Worm (Caenorhabditis elegans) whole organism, young adult: ENCODE results near the gene C17H12.3.

ENCODE experiments used
- B0035.1 ChIP-seq: sonication (generic microtip); optimal IDR thresholded peaks from 2 replicates; lab custom pipeline; 2016; ENCODE audit warnings: missing genetic modification characterization, mild to moderate bottlenecking, missing compliant biosample characterization, missing genotype, missing genetic modification reagents
- B0261.1 ChIP-seq: sonication (generic microtip); optimal IDR thresholded peaks from 2 replicates; lab custom pipeline; 2016; ENCODE audit warnings: mild to moderate bottlenecking, missing genetic modification characterization, moderate library complexity, missing compliant biosample characterization
- C17E4.6 ChIP-seq: fragments of 200-800 bp; sonication (Bioruptor generic); IDR thresholded peaks from 2 replicates; pipeline ENCODE4 v1.3.6; 2022; ENCODE audit warnings: missing genetic modification reagents, missing genetic modification characterization, missing compliant biosample characterization
- D2030.7 ChIP-seq: fragments of 200-800 bp; sonication (Bioruptor generic); IDR thresholded peaks from 2 replicates; pipeline ENCODE4 v1.3.6; 2022; ENCODE audit warnings: missing genetic modification reagents, missing genetic modification characterization, missing compliant biosample characterization
- F10E7.11 ChIP-seq: sonication (generic microtip); optimal IDR thresholded peaks from 2 replicates; lab custom pipeline; 2017; ENCODE audit warnings: mild to moderate bottlenecking, missing genetic modification characterization, moderate library complexity, missing compliant biosample characterization
- F23B12.7 ChIP-seq: sonication (generic microtip); optimal IDR thresholded peaks from 2 replicates; lab custom pipeline; 2017; ENCODE audit warnings: missing genetic modification characterization, mild to moderate bottlenecking, missing compliant biosample characterization, antibody characterized with exemption, moderate library complexity; ENCODE audit not compliant: insufficient read depth
- F33H1.4 ChIP-seq: fragments of 200-800 bp; sonication (Bioruptor generic); IDR thresholded peaks from 2 replicates; pipeline ENCODE4 v1.3.6; 2022; ENCODE audit warnings: missing genetic modification reagents, missing genetic modification characterization, missing compliant biosample characterization
- F39B2.1 ChIP-seq: fragments of 200-800 bp; sonication (Bioruptor generic); IDR thresholded peaks from 2 replicates; pipeline ENCODE4 v1.3.6; 2022; ENCODE audit warnings: missing genetic modification reagents, missing genetic modification characterization, missing compliant biosample characterization
- F57A8.1 ChIP-seq: fragments of 200-800 bp; sonication (Bioruptor generic); optimal IDR thresholded peaks from 2 replicates; lab custom pipeline; 2018; ENCODE audit warnings: mild to moderate bottlenecking, missing genetic modification characterization, moderate library complexity, missing compliant biosample characterization
- K12H6.12 ChIP-seq: fragments of 200-800 bp; sonication (Bioruptor generic); optimal IDR thresholded peaks from 2 replicates; lab custom pipeline; 2018; ENCODE audit warnings: mild to moderate bottlenecking, missing genetic modification characterization, missing compliant biosample characterization
- Y53G8AR.9 ChIP-seq: fragments of 200-800 bp; sonication (Bioruptor generic); conservative IDR thresholded peaks from 2 replicates; pipeline ENCODE4 v1.3.6; 2022; ENCODE audit warnings: missing genetic modification reagents, missing genetic modification characterization, missing compliant biosample characterization
- Y56A3A.18 ChIP-seq: fragments of 200-800 bp; sonication (Bioruptor generic); IDR thresholded peaks from 2 replicates; pipeline ENCODE4 v1.3.6; 2022; ENCODE audit warnings: missing genetic modification reagents, missing genetic modification characterization, missing compliant biosample characterization
- Y79H2A.3 ChIP-seq: fragments of 200-800 bp; sonication (Bioruptor generic); conservative IDR thresholded peaks from 2 replicates; pipeline ENCODE4 v1.3.6; 2022; ENCODE audit warnings: missing genetic modification reagents, missing genetic modification characterization, missing compliant biosample characterization
- aptf-3 ChIP-seq: fragments of 200-800 bp; sonication (Bioruptor generic); IDR thresholded peaks from 2 replicates; pipeline ENCODE4 v1.3.6; 2022; ENCODE audit warnings: missing genetic modification characterization, missing compliant biosample characterization
- athp-1 ChIP-seq: sonication (generic microtip); optimal IDR thresholded peaks from 2 replicates; lab custom pipeline; 2017; ENCODE audit warnings: mild to moderate bottlenecking, missing genetic modification characterization, missing compliant biosample characterization
- attf-6 ChIP-seq: fragments of 200-800 bp; sonication (Bioruptor generic); IDR thresholded peaks from 2 replicates; pipeline ENCODE4 v1.3.6; 2022; ENCODE audit warnings: missing genetic modification reagents, missing genetic modification characterization, missing compliant biosample characterization
- bed-1 ChIP-seq: fragments of 200-800 bp; sonication (Bioruptor generic); IDR thresholded peaks from 2 replicates; pipeline ENCODE4 v1.3.6; 2022; ENCODE audit warnings: missing genetic modification reagents, missing genetic modification characterization, missing compliant biosample characterization
- ceh-79 ChIP-seq: sonication (generic microtip); optimal IDR thresholded peaks from 2 replicates; lab custom pipeline; 2017; ENCODE audit warnings: mild to moderate bottlenecking, missing genetic modification characterization, missing compliant biosample characterization
- die-1 ChIP-seq: sonication (generic microtip); optimal IDR thresholded peaks from 2 replicates; lab custom pipeline; 2016; ENCODE audit warnings: missing genotype, mild to moderate bottlenecking, missing genetic modification characterization, missing compliant biosample characterization
- dox-1 ChIP-seq: fragments of 200-800 bp; sonication (Bioruptor generic); IDR thresholded peaks from 2 replicates; pipeline ENCODE4 v1.3.6; 2022; ENCODE audit warnings: missing genetic modification reagents, missing genetic modification characterization, missing compliant biosample characterization
- dpff-1 ChIP-seq: sonication (generic microtip); optimal IDR thresholded peaks from 2 replicates; lab custom pipeline; 2017; ENCODE audit warnings: mild to moderate bottlenecking, missing genetic modification characterization, missing compliant biosample characterization
- dpl-1 ChIP-seq: fragments of 150-350 bp; optimal IDR thresholded peaks from 2 replicates; lab custom pipeline; 2014; ENCODE audit warnings: missing biosample characterization, missing genetic modification reagents, missing genetic modification characterization
- egl-18 ChIP-seq: fragments of 200-800 bp; sonication (Bioruptor generic); IDR thresholded peaks from 2 replicates; pipeline ENCODE4 v1.3.6; 2022; ENCODE audit warnings: missing genetic modification reagents, missing genetic modification characterization, missing compliant biosample characterization
- ekl-4 ChIP-seq: fragments of 200-800 bp; sonication (Bioruptor generic); IDR thresholded peaks from 2 replicates; pipeline ENCODE4 v1.3.6; 2022; ENCODE audit warnings: missing genetic modification reagents, missing genetic modification characterization, missing compliant biosample characterization
- ets-4 ChIP-seq: fragments of 200-800 bp; sonication (Bioruptor generic); optimal IDR thresholded peaks from 2 replicates; lab custom pipeline; 2018; ENCODE audit warnings: mild to moderate bottlenecking, missing genetic modification characterization, missing compliant biosample characterization
- gei-17 ChIP-seq: fragments of 200-800 bp; sonication (Bioruptor generic); optimal IDR thresholded peaks from 2 replicates; lab custom pipeline; 2018; ENCODE audit warnings: mild to moderate bottlenecking, missing genetic modification characterization, missing compliant biosample characterization
- hlh-12 ChIP-seq: sonication (generic microtip); optimal IDR thresholded peaks from 2 replicates; lab custom pipeline; 2016; ENCODE audit warnings: missing genetic modification characterization, missing compliant biosample characterization
- hmg-1.2 ChIP-seq: fragments of 200-800 bp; sonication (Bioruptor generic); IDR thresholded peaks from 2 replicates; pipeline ENCODE4 v1.3.6; 2022; ENCODE audit warnings: missing genetic modification reagents, missing genetic modification characterization, missing compliant biosample characterization
- hrde-1 ChIP-seq: sonication (generic microtip); optimal IDR thresholded peaks from 2 replicates; lab custom pipeline; 2016; ENCODE audit warnings: missing genetic modification characterization, mild to moderate bottlenecking, missing compliant biosample characterization, moderate library complexity, missing genotype, missing genetic modification reagents, borderline replicate concordance
- let-526 ChIP-seq: fragments of 200-800 bp; sonication (Bioruptor generic); IDR thresholded peaks from 2 replicates; pipeline ENCODE4 v1.3.6; 2022; ENCODE audit warnings: missing genetic modification reagents, missing genetic modification characterization, missing compliant biosample characterization
- lin-40 ChIP-seq: sonication (generic microtip); optimal IDR thresholded peaks from 2 replicates; lab custom pipeline; 2016; ENCODE audit warnings: missing genetic modification characterization, mild to moderate bottlenecking, missing compliant biosample characterization, missing genotype, missing genetic modification reagents
- lir-1 ChIP-seq: fragments of 200-800 bp; sonication (Bioruptor generic); conservative IDR thresholded peaks from 2 replicates; pipeline ENCODE4 v1.3.6; 2022; ENCODE audit warnings: missing genetic modification reagents, missing genetic modification characterization, missing compliant biosample characterization
- lsy-27 ChIP-seq: sonication (generic microtip); optimal IDR thresholded peaks from 2 replicates; lab custom pipeline; 2017; ENCODE audit warnings: missing genetic modification characterization, mild to moderate bottlenecking, missing compliant biosample characterization, antibody characterized with exemption, missing genotype, borderline replicate concordance; ENCODE audit not compliant: insufficient read depth
- madf-8 ChIP-seq: fragments of 200-800 bp; sonication (Bioruptor generic); conservative IDR thresholded peaks from 2 replicates; pipeline ENCODE4 v1.3.6; 2022; ENCODE audit warnings: missing genetic modification reagents, missing genetic modification characterization, missing compliant biosample characterization
- mcd-1 ChIP-seq: fragments of 200-800 bp; sonication (Bioruptor generic); IDR thresholded peaks from 2 replicates; pipeline ENCODE4 v1.3.6; 2022; ENCODE audit warnings: missing genetic modification reagents, missing genetic modification characterization, missing compliant biosample characterization
- nfya-1 ChIP-seq: sonication (generic microtip); optimal IDR thresholded peaks from 2 replicates; lab custom pipeline; 2017; ENCODE audit warnings: antibody characterized with exemption, missing compliant biosample characterization, missing genetic modification characterization, borderline replicate concordance; ENCODE audit not compliant: insufficient read depth
- nfyb-1 ChIP-seq: fragments of 200-800 bp; sonication (Bioruptor generic); IDR thresholded peaks from 2 replicates; pipeline ENCODE4 v1.3.6; 2022; ENCODE audit warnings: missing genetic modification reagents, missing genetic modification characterization, missing compliant biosample characterization
- nhr-120 ChIP-seq: fragments of 200-800 bp; sonication (Bioruptor generic); IDR thresholded peaks from 2 replicates; pipeline ENCODE4 v1.3.6; 2022; ENCODE audit warnings: missing genetic modification characterization, missing compliant biosample characterization
- rcor-1 ChIP-seq: fragments of 200-800 bp; sonication (Bioruptor generic); IDR thresholded peaks from 2 replicates; pipeline ENCODE4 v1.3.6; 2022; ENCODE audit warnings: missing genetic modification reagents, missing genetic modification characterization, missing compliant biosample characterization
- rec-8 ChIP-seq, 2 experiments: sonication (generic microtip); optimal IDR thresholded peaks; 2 replicates each; lab custom pipeline; 2016; ENCODE audit warnings: mild to moderate bottlenecking in 2 of 2, missing genetic modification characterization in 2 of 2, missing genetic modification reagents in 2 of 2, missing genotype in 2 of 2, missing biosample characterization in 1 of 2, missing compliant biosample characterization in 1 of 2, moderate library complexity in 1 of 2
- sdz-38 ChIP-seq: sonication (generic microtip); optimal IDR thresholded peaks from 2 replicates; lab custom pipeline; 2016; ENCODE audit warnings: missing genotype, missing genetic modification characterization, missing compliant biosample characterization
- sptf-2 ChIP-seq: fragments of 200-800 bp; sonication (Bioruptor generic); optimal IDR thresholded peaks from 2 replicates; lab custom pipeline; 2018; ENCODE audit warnings: mild to moderate bottlenecking, missing genetic modification characterization, missing compliant biosample characterization
- tbx-9 ChIP-seq: sonication (generic microtip); optimal IDR thresholded peaks from 2 replicates; lab custom pipeline; 2016; ENCODE audit warnings: borderline replicate concordance, missing genetic modification characterization, inconsistent platforms, missing compliant biosample characterization
- tlf-1 ChIP-seq: fragments of 200-800 bp; sonication (Bioruptor generic); optimal IDR thresholded peaks from 2 replicates; lab custom pipeline; 2018; ENCODE audit warnings: mild to moderate bottlenecking, missing genetic modification characterization, missing compliant biosample characterization
- zim-3 ChIP-seq: sonication (generic microtip); optimal IDR thresholded peaks from 2 replicates; lab custom pipeline; 2017; ENCODE audit warnings: mild to moderate bottlenecking, missing genetic modification characterization, moderate library complexity, missing compliant biosample characterization
- ztf-22 ChIP-seq: fragments of 200-800 bp; sonication (Bioruptor generic); optimal IDR thresholded peaks from 2 replicates; lab custom pipeline; 2018; ENCODE audit warnings: mild to moderate bottlenecking, missing genetic modification characterization, moderate library complexity, missing compliant biosample characterization
- ztf-25 ChIP-seq: fragments of 200-800 bp; sonication (Bioruptor generic); IDR thresholded peaks from 2 replicates; pipeline ENCODE4 v1.3.6; 2022; ENCODE audit warnings: missing genetic modification reagents, missing genetic modification characterization, missing compliant biosample characterization
- ztf-3 ChIP-seq: fragments of 200-800 bp; sonication (Bioruptor generic); optimal IDR thresholded peaks from 2 replicates; lab custom pipeline; 2018; ENCODE audit warnings: mild to moderate bottlenecking, missing genetic modification characterization, missing compliant biosample characterization

Gene C17H12.3

DNA sequence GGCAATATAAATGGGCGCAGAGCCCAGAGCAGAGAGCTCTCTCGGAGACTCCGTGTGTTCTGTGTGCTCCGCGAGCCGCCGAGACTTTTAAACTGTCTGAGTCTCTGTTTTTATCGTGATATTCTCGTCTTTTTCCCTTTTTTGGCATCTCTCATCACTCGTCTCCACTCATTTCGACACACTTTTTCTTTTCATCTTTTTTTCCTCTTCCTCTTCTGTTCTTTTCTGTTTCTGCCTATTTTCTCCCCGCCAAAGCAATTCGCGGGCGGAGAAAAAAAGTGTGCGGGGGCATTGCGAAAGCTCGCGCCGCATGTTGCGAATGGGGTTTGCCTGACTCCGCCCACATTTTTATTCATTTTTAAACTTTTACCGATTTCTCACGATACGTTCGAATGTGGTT, 39.1 kb downstream of the C17H12.3 start (continued):
- TF ChIP-seq die-1 (tag; lab: Kevin White, UChicago) (peak; percentile 77), tbx-9 (tag; lab: Kevin White, UChicago) (no peak), ets-4 (peak; percentile 28), sptf-2 (GFP tag; lab: Kevin White, UChicago) (peak; percentile 56), hrde-1 (peak; percentile 55), dpff-1 (tag; lab: Kevin White, UChicago) (no peak), D2030.7 (GFP tag; lab: Robert Waterston, UW) (peak; percentile 96), Y56A3A.18 (GFP tag; lab: Robert Waterston, UW) (peak; percentile 81; the same call in 1 of the 2 replicates), hlh-12 (tag; lab: Kevin White, UChicago) (no peak), bed-1 (GFP tag; lab: Robert Waterston, UW) (no peak), ztf-22 (peak; percentile 60), ztf-25 (GFP tag; lab: Robert Waterston, UW) (peak; percentile 88), B0035.1 (tag; lab: Kevin White, UChicago) (no peak), dox-1 (GFP tag; lab: Robert Waterston, UW) (peak; percentile 98), egl-18 (GFP tag; lab: Robert Waterston, UW) (no peak), C17E4.6 (GFP tag; lab: Robert Waterston, UW) (peak; percentile 89), F39B2.1 (peak; percentile 39; the same call in 1 of the 2 replicates), nfyb-1 (GFP tag; lab: Robert Waterston, UW) (peak; percentile 91), F33H1.4 (GFP tag; lab: Robert Waterston, UW) (peak; percentile 86), nhr-120 (GFP tag; lab: Robert Waterston, UW) (no peak), madf-8 (GFP tag; lab: Robert Waterston, UW) (peak; percentile 97), lir-1 (peak; percentile 85), tlf-1 (peak; percentile 91), ceh-79 (tag; lab: Kevin White, UChicago) (no peak), gei-17 (GFP tag; lab: Kevin White, UChicago) (peak; percentile 62), F10E7.11 (tag; lab: Kevin White, UChicago) (no peak), rec-8 (tag; optimal IDR thresholded peaks at IDR 0.05; lab: Kevin White, UChicago) (peak; percentile 14 to 65), zim-3 (peak; percentile 17), F23B12.7 (tag; lab: Kevin White, UChicago) (peak; percentile 85), ztf-3 (GFP tag; lab: Kevin White, UChicago) (no peak), attf-6 (GFP tag; lab: Robert Waterston, UW) (peak; percentile 90), B0261.1 (peak; percentile 11), lin-40 (tag; lab: Kevin White, UChicago) (peak; percentile 81), hmg-1.2 (GFP tag; lab: Robert Waterston, UW) (peak; percentile 87), F57A8.1 (no peak), Y79H2A.3 (GFP tag; lab: Robert Waterston, UW) (peak; percentile 86; the same call in 1 of the 2 replicates), dpl-1 (GFP tag; lab: Kevin White, UChicago) (peak; percentile 98), let-526 (peak; percentile 64; the same call in 1 of the 2 replicates), aptf-3 (GFP tag; lab: Robert Waterston, UW) (0 out of 2 replicates have a peak, but pooled peaks have one; percentile 27), ekl-4 (peak; percentile 96), rcor-1 (GFP tag; lab: Robert Waterston, UW) (peak; percentile 96), athp-1 (peak; percentile 92), sdz-38 (tag; lab: Kevin White, UChicago) (no peak), K12H6.12 (tag; lab: Kevin White, UChicago) (peak; percentile 87), mcd-1 (GFP tag; lab: Robert Waterston, UW) (peak; percentile 89), Y53G8AR.9 (peak; percentile 92), lsy-27 (tag; lab: Kevin White, UChicago) (peak; percentile 83), nfya-1 (tag; lab: Kevin White, UChicago) (no peak)
